Fruit fly (Drosophila melanogaster) whole organism, embryonic: ENCODE results near the gene CG7781.

Experiments
- Adf1 ChIP-seq: fragments of 200-800 bp; sonication (Bioruptor generic); IDR thresholded peaks from 2 replicates; pipeline ENCODE4 v1.3.6; 2022; ENCODE audit warnings: missing biosample characterization, missing genetic modification characterization
- Atf6 ChIP-seq: fragments of 200-800 bp; sonication (Bioruptor generic); IDR thresholded peaks from 2 replicates; pipeline ENCODE4 v1.3.6; 2022; ENCODE audit warnings: missing biosample characterization, missing genetic modification characterization
- Awh ChIP-seq: fragments of 200-800 bp; sonication (Bioruptor generic); IDR thresholded peaks from 2 replicates; pipeline ENCODE4, ENCODE4 v1.3.6; 2022; ENCODE audit warnings: missing biosample characterization, missing genetic modification characterization
- BEAF-32 ChIP-seq: fragments of 200-800 bp; sonication (Bioruptor generic); optimal IDR thresholded peaks from 3 replicates; lab custom pipeline; 2017; ENCODE audit warnings: missing biosample characterization, missing genetic modification characterization, mild to moderate bottlenecking, moderate library complexity, missing genetic modification reagents
- CG10209 ChIP-seq: fragments of 200-800 bp; sonication (Bioruptor generic); optimal IDR thresholded peaks from 3 replicates; lab custom pipeline; 2017; ENCODE audit warnings: missing biosample characterization, mild to moderate bottlenecking, missing genetic modification characterization, missing genetic modification reagents
- CG11560 ChIP-seq: fragments of 200-800 bp; sonication (Bioruptor generic); IDR thresholded peaks from 3 replicates; pipeline ENCODE4 v1.3.6; 2022; ENCODE audit warnings: missing biosample characterization, missing genetic modification characterization
- CG13624 ChIP-seq: fragments of 200-800 bp; sonication (Bioruptor generic); optimal IDR thresholded peaks from 2 replicates; lab custom pipeline; 2016; ENCODE audit warnings: missing biosample characterization, missing genetic modification characterization
- CG4820 ChIP-seq: fragments of 200-800 bp; sonication (Bioruptor generic); optimal IDR thresholded peaks from 3 replicates; lab custom pipeline; 2016; ENCODE audit warnings: missing biosample characterization, missing genetic modification characterization
- CG7839 ChIP-seq: fragments of 200-800 bp; sonication (Bioruptor generic); optimal IDR thresholded peaks from 3 replicates; lab custom pipeline; 2018; ENCODE audit warnings: missing biosample characterization, mild to moderate bottlenecking, missing genetic modification characterization, moderate library complexity
- CG7987 ChIP-seq: fragments of 200-800 bp; sonication (Bioruptor generic); optimal IDR thresholded peaks from 2 replicates; lab custom pipeline; 2018; ENCODE audit warnings: missing biosample characterization, mild to moderate bottlenecking, missing genetic modification characterization, moderate library complexity
- CG8089 ChIP-seq: fragments of 200-800 bp; sonication (Bioruptor generic); optimal IDR thresholded peaks from 3 replicates; lab custom pipeline; 2016; ENCODE audit warnings: missing biosample characterization, missing genetic modification characterization
- CG9932 ChIP-seq: fragments of 200-800 bp; sonication (Bioruptor generic); IDR thresholded peaks from 2 replicates; pipeline ENCODE4 v1.3.6; 2022; ENCODE audit warnings: missing biosample characterization, missing genetic modification characterization
- CTCF ChIP-seq: fragments of 200-800 bp; sonication (Bioruptor generic); optimal IDR thresholded peaks from 2 replicates; lab custom pipeline; 2017; ENCODE audit warnings: missing biosample characterization, mild to moderate bottlenecking, missing genetic modification characterization, moderate library complexity
- D19A ChIP-seq: fragments of 200-800 bp; optimal IDR thresholded peaks from 3 replicates; lab custom pipeline; 2019; ENCODE audit warnings: missing biosample characterization, mild to moderate bottlenecking, missing genetic modification characterization, moderate library complexity
- Doc3 ChIP-seq: fragments of 200-800 bp; sonication (Bioruptor generic); IDR thresholded peaks from 3 replicates; pipeline ENCODE4 v1.3.6; 2022; ENCODE audit warnings: missing biosample characterization, missing genetic modification characterization; ENCODE audit not compliant: partially characterized antibody
- Dref ChIP-seq: fragments of 200-800 bp; sonication (Bioruptor generic); IDR thresholded peaks from 2 replicates; pipeline ENCODE4 v1.3.6; 2022; ENCODE audit warnings: missing biosample characterization, missing genetic modification characterization
- E2f1 ChIP-seq: fragments of 200-800 bp; sonication (Bioruptor generic); IDR thresholded peaks from 2 replicates; pipeline ENCODE4 v1.3.6; 2022; ENCODE audit warnings: missing biosample characterization, missing genetic modification characterization
- GATAe ChIP-seq: fragments of 200-800 bp; sonication (Bioruptor generic); conservative IDR thresholded peaks from 2 replicates; pipeline ENCODE4 v1.3.6; 2022; ENCODE audit warnings: missing biosample characterization, missing genetic modification characterization
- Gsc ChIP-seq: fragments of 200-800 bp; sonication (Bioruptor generic); IDR thresholded peaks from 2 replicates; pipeline ENCODE4 v1.3.6; 2022; ENCODE audit warnings: missing biosample characterization, missing genetic modification characterization
- Gug ChIP-seq: fragments of 200-800 bp; sonication (Bioruptor generic); IDR thresholded peaks from 4 replicates; pipeline ENCODE4 v1.3.6; 2022; ENCODE audit warnings: missing biosample characterization, missing genetic modification characterization
- Lim3 ChIP-seq: fragments of 200-800 bp; sonication (Bioruptor generic); IDR thresholded peaks from 2 replicates; pipeline ENCODE4 v1.3.6; 2022; ENCODE audit warnings: missing biosample characterization, missing genetic modification characterization
- Lpt ChIP-seq: fragments of >200 bp; optimal IDR thresholded peaks from 2 replicates; lab custom pipeline; 2018; ENCODE audit warnings: missing biosample characterization, missing genetic modification characterization
- MBD-R2 ChIP-seq: fragments of 200-800 bp; sonication (Bioruptor generic); IDR thresholded peaks from 2 replicates; pipeline ENCODE4 v1.3.6; 2022; ENCODE audit warnings: missing biosample characterization, missing genetic modification characterization
- MTF-1 ChIP-seq: fragments of 200-800 bp; sonication (Bioruptor generic); optimal IDR thresholded peaks from 2 replicates; lab custom pipeline; 2018; ENCODE audit warnings: missing biosample characterization, mild to moderate bottlenecking, missing genetic modification characterization, borderline replicate concordance
- Mad ChIP-seq: fragments of 200-800 bp; sonication (Bioruptor generic); optimal IDR thresholded peaks from 2 replicates; lab custom pipeline; 2016; ENCODE audit warnings: missing biosample characterization, missing genetic modification characterization
- Oaz ChIP-seq: fragments of 200-800 bp; sonication (Bioruptor generic); IDR thresholded peaks from 2 replicates; pipeline ENCODE4 v1.3.6; 2022; ENCODE audit warnings: missing biosample characterization, missing genetic modification characterization
- Opbp ChIP-seq: fragments of 200-800 bp; sonication (Bioruptor generic); IDR thresholded peaks from 3 replicates; pipeline ENCODE4 v1.3.6; 2022; ENCODE audit warnings: missing biosample characterization, missing genetic modification characterization; ENCODE audit not compliant: partially characterized antibody
- PHDP ChIP-seq: fragments of 200-800 bp; sonication (Bioruptor generic); optimal IDR thresholded peaks from 3 replicates; lab custom pipeline; 2018; ENCODE audit warnings: missing biosample characterization, mild to moderate bottlenecking, missing genetic modification characterization, moderate library complexity
- Rfx ChIP-seq: fragments of 200-800 bp; sonication (Bioruptor generic); IDR thresholded peaks from 2 replicates; pipeline ENCODE4 v1.3.6; 2022; ENCODE audit warnings: missing biosample characterization, missing genetic modification characterization
- Sin3A ChIP-seq: fragments of >200 bp; optimal IDR thresholded peaks from 2 replicates; lab custom pipeline; 2018
- Sry-δ ChIP-seq: fragments of 200-800 bp; sonication (Bioruptor generic); optimal IDR thresholded peaks from 2 replicates; lab custom pipeline; 2016; ENCODE audit warnings: missing biosample characterization, missing genetic modification characterization
- ato ChIP-seq: fragments of 200-800 bp; sonication (Bioruptor generic); IDR thresholded peaks from 2 replicates; pipeline ENCODE4 v1.3.6; 2022; ENCODE audit warnings: missing biosample characterization, missing genetic modification characterization; ENCODE audit not compliant: partially characterized antibody
- cg ChIP-seq: fragments of 200-800 bp; sonication (Bioruptor generic); optimal IDR thresholded peaks from 3 replicates; lab custom pipeline; 2019; ENCODE audit warnings: missing biosample characterization, mild to moderate bottlenecking, missing genetic modification characterization, moderate library complexity
- croc ChIP-seq: fragments of 200-800 bp; sonication (Bioruptor generic); conservative IDR thresholded peaks from 3 replicates; pipeline ENCODE4 v1.3.6; 2022; ENCODE audit warnings: missing biosample characterization, missing genetic modification characterization
- gce ChIP-seq: fragments of 200-800 bp; sonication (Bioruptor generic); IDR thresholded peaks from 3 replicates; pipeline ENCODE4 v1.3.6; 2022; ENCODE audit warnings: missing biosample characterization, missing genetic modification characterization
- gcm2 ChIP-seq: fragments of 200-800 bp; sonication (Bioruptor generic); optimal IDR thresholded peaks from 2 replicates; lab custom pipeline; 2016; ENCODE audit warnings: missing biosample characterization, missing genetic modification characterization
- gsb-n ChIP-seq: fragments of 200-800 bp; sonication (Bioruptor generic); optimal IDR thresholded peaks from 3 replicates; lab custom pipeline; 2018; ENCODE audit warnings: missing biosample characterization, mild to moderate bottlenecking, missing genetic modification characterization
- hb ChIP-seq: fragments of 200-800 bp; sonication (Bioruptor generic); IDR thresholded peaks from 3 replicates; pipeline ENCODE4 v1.3.6; 2022; ENCODE audit warnings: missing biosample characterization, missing genetic modification characterization; ENCODE audit not compliant: partially characterized antibody
- jing ChIP-seq: fragments of 200-800 bp; sonication (Bioruptor generic); optimal IDR thresholded peaks from 2 replicates; lab custom pipeline; 2018; ENCODE audit warnings: missing biosample characterization, mild to moderate bottlenecking, missing genetic modification characterization
- lola ChIP-seq, 3 experiments: fragments of >200 bp in 2 of 3; fragments of 200-800 bp in 1 of 3; sonication (Bioruptor generic) in 1 of 3; optimal IDR thresholded peaks; 2 replicates each; lab custom pipeline; 2017 to 2019; ENCODE audit warnings: missing biosample characterization in 3 of 3, missing genetic modification characterization in 3 of 3, mild to moderate bottlenecking in 1 of 3, moderate library complexity in 1 of 3
- mld ChIP-seq: fragments of 200-800 bp; sonication (Bioruptor generic); IDR thresholded peaks from 3 replicates; pipeline ENCODE4 v1.3.6; 2022; ENCODE audit warnings: missing biosample characterization, missing genetic modification characterization; ENCODE audit not compliant: partially characterized antibody
- nom ChIP-seq: fragments of 200-800 bp; sonication (Bioruptor generic); optimal IDR thresholded peaks from 2 replicates; lab custom pipeline; 2017; ENCODE audit warnings: missing biosample characterization, missing genetic modification characterization, mild to moderate bottlenecking, moderate library complexity, missing genetic modification reagents
- onecut ChIP-seq: fragments of 200-800 bp; sonication (Bioruptor generic); IDR thresholded peaks from 2 replicates; pipeline ENCODE4 v1.3.6; 2022; ENCODE audit warnings: missing biosample characterization, missing genetic modification characterization
- pan ChIP-seq, 4 experiments: fragments of >200 bp in 3 of 4; fragments of 200-800 bp in 1 of 4; sonication (Bioruptor generic) in 1 of 4; optimal IDR thresholded peaks in 3 of 4; IDR thresholded peaks in 1 of 4; 2 replicates each; pipeline versions ENCODE4 v1.3.6 to Lab custom; 2017 to 2022; ENCODE audit warnings: missing biosample characterization in 2 of 4, missing genetic modification characterization in 2 of 4, mixed read lengths in 1 of 4
- phol ChIP-seq: fragments of 200-800 bp; sonication (Bioruptor generic); optimal IDR thresholded peaks from 3 replicates; lab custom pipeline; 2018; ENCODE audit warnings: missing biosample characterization, mild to moderate bottlenecking, missing genetic modification characterization, moderate library complexity
- schlank ChIP-seq: fragments of 200-800 bp; sonication (Bioruptor generic); optimal IDR thresholded peaks from 2 replicates; lab custom pipeline; 2018; ENCODE audit warnings: missing biosample characterization, mild to moderate bottlenecking, missing genetic modification characterization
- slbo ChIP-seq: fragments of 200-800 bp; sonication (Bioruptor generic); IDR thresholded peaks from 2 replicates; pipeline ENCODE4 v1.3.6; 2022; ENCODE audit warnings: missing biosample characterization, missing genetic modification characterization
- slou ChIP-seq: fragments of 200-800 bp; sonication (Bioruptor generic); optimal IDR thresholded peaks from 3 replicates; lab custom pipeline; 2016; ENCODE audit warnings: missing biosample characterization, missing genetic modification characterization
- zf30C ChIP-seq: fragments of 200-800 bp; sonication (Bioruptor generic); optimal IDR thresholded peaks from 3 replicates; lab custom pipeline; 2018; ENCODE audit warnings: missing biosample characterization, mild to moderate bottlenecking, missing genetic modification characterization

Gene CG7781

dm6 chr2L:8292159-8292887, 32.9 kb downstream of the CG7781 start (continued):
- TF ChIP-seq onecut (GFP tag; lab: Robert Waterston, UW) (peak; percentile 95), hb (no peak), slou (GFP tag; lab: Kevin White, UChicago) (peak; percentile 88), slbo (peak; percentile 98), zf30C (GFP tag; lab: Kevin White, UChicago) (peak; percentile 35), Opbp (GFP tag; lab: Robert Waterston, UW) (no peak), Dref (GFP tag; lab: Robert Waterston, UW) (no peak; the same call in 1 of the 2 replicates), jing (GFP tag; lab: Kevin White, UChicago) (peak; percentile 82), D19A (peak; percentile 95), Atf6 (peak; percentile 97), gsb-n (tag; lab: Kevin White, UChicago) (peak; percentile 98), mld (GFP tag; lab: Robert Waterston, UW) (no peak), CG7839 (tag; lab: Kevin White, UChicago) (peak; percentile 97), ato (no peak), Doc3 (GFP tag; lab: Robert Waterston, UW) (no peak), BEAF-32 (GFP tag; lab: Kevin White, UChicago) (peak; percentile 4), Lim3 (GFP tag; lab: Robert Waterston, UW) (peak; percentile 90), MTF-1 (GFP tag; lab: Kevin White, UChicago) (peak; percentile 86), MBD-R2 (GFP tag; lab: Robert Waterston, UW) (peak; percentile 90), Sry-δ (peak; percentile 48), Gug (GFP tag; lab: Robert Waterston, UW) (peak; percentile 91), schlank (peak; percentile 90), GATAe (peak; percentile 87), Gsc (GFP tag; lab: Robert Waterston, UW) (no peak; the same call in 1 of the 2 replicates), phol (tag; lab: Kevin White, UChicago) (peak; percentile 94), cg (GFP tag; lab: Kevin White, UChicago) (peak; percentile 40), pan (optimal IDR thresholded peaks at IDR 0.05; lab: Kevin White, UChicago) (no peak), pan (GFP tag; optimal IDR thresholded peaks at IDR 0.05 in 1 of 2, IDR thresholded peaks at IDR 0.05 in 1 of 2) (peak in 1 of 2 experiments; percentile 97), Adf1 (GFP tag; lab: Robert Waterston, UW) (peak; percentile 75), CG4820 (GFP tag; lab: Kevin White, UChicago) (peak; percentile 93), Mad (GFP tag; lab: Kevin White, UChicago) (peak; percentile 90), PHDP (tag; lab: Kevin White, UChicago) (peak; percentile 97), gcm2 (GFP tag; lab: Kevin White, UChicago) (peak; percentile 89), CG7987 (GFP tag; lab: Kevin White, UChicago) (peak; percentile 86), Lpt (GFP tag; lab: Kevin White, UChicago) (no peak), CG13624 (peak; percentile 94), CTCF (GFP tag; lab: Kevin White, UChicago) (peak; percentile 69), lola (GFP tag; optimal IDR thresholded peaks at IDR 0.05; lab: Kevin White, UChicago) (peak in 1 of 3 experiments; percentile 92), Sin3A (no peak), Rfx (GFP tag; lab: Robert Waterston, UW) (peak; percentile 98), croc (GFP tag; lab: Robert Waterston, UW) (peak; percentile 95), CG10209 (GFP tag; lab: Kevin White, UChicago) (peak; percentile 94), nom (GFP tag; lab: Kevin White, UChicago) (peak; percentile 38), Oaz (GFP tag; lab: Robert Waterston, UW) (peak; percentile 90), E2f1 (GFP tag; lab: Robert Waterston, UW) (peak; percentile 97), gce (GFP tag; lab: Robert Waterston, UW) (peak; percentile 97), Awh (GFP tag; lab: Robert Waterston, UW) (peak; percentile 98), CG8089 (GFP tag; lab: Kevin White, UChicago) (peak; percentile 85), CG11560 (tag; lab: Robert Waterston, UW) (peak; percentile 89), CG9932 (GFP tag; lab: Robert Waterston, UW) (peak; percentile 97)
